Fruit fly (Drosophila melanogaster): ENCODE data around the gene prd.

DNA sequence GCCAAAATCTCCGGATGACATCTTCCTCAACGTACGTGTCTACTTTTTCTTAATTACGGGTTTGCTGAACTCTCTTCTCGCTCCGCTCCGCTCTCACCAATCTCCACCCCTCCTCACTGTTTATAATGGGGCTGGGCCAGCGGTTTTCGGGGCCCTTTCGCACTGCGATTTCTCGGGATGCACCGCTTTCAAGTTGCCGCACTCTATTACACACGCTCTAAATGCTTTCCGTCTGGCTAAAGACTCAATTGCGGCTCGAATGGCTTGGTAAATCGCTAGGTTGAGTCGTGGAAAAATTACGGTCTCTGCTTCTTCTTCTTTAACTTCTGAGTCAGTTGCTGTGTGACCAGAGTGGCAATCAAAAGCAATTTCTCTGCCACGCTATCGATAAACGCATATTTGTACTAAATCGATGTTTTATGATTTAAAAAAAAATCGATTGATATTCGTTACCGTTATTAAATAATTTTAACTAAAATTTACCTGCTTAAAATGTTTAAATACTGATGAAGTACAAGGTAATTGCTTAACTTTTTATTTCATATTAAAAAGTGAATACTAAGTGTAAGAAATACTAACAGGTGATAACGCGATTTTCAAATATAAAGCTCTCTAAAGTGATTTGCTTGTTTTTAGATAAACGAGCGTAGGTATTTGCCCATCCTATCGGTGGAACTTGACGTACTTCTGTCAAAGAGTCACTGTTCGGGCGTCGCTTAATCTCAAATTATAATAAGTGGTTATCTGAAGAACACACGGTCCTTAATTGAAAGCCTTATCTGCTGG, 23.3 kb upstream of the prd start, which contains the start of the genes Rab6 and Phae1:
- no peak for TF ChIP-seq Dfd (GFP tag; optimal IDR thresholded peaks at IDR 0.05)
- TF ChIP-seq lola (GFP tag; optimal IDR thresholded peaks at IDR 0.05), result no peak
- no peak for TF ChIP-seq Mio (GFP tag; optimal IDR thresholded peaks at IDR 0.05)
- TF ChIP-seq Hr83 (GFP tag; optimal IDR thresholded peaks at IDR 0.05; ENCODE audit: poor library complexity, severe bottlenecking), result no peak
- TF ChIP-seq Hr78 (GFP tag; optimal IDR thresholded peaks at IDR 0.05), result no peak
- no peak for TF ChIP-seq Vsx2 (GFP tag; optimal IDR thresholded peaks at IDR 0.05; ENCODE audit: partially characterized antibody)
- TF ChIP-seq CG32264 (GFP tag; optimal IDR thresholded peaks at IDR 0.05), result no peak
- TF ChIP-seq Abd-B (GFP tag; optimal IDR thresholded peaks at IDR 0.05), result no peak
- no peak for TF ChIP-seq Rel (GFP tag; optimal IDR thresholded peaks at IDR 0.05)
- peak; percentile 54 for TF ChIP-seq Rel (tag; optimal IDR thresholded peaks at IDR 0.05)
- TF ChIP-seq CG9705 (GFP tag; optimal IDR thresholded peaks at IDR 0.05), result no peak
- no peak for TF ChIP-seq OdsH (GFP tag; optimal IDR thresholded peaks at IDR 0.05)
- TF ChIP-seq pan (optimal IDR thresholded peaks at IDR 0.05), result no peak
- no peak for TF ChIP-seq foxo (GFP tag; optimal IDR thresholded peaks at IDR 0.05)
- TF ChIP-seq Myc (optimal IDR thresholded peaks at IDR 0.05), result no peak
